Fruit fly (Drosophila melanogaster) whole organism, embryonic: ENCODE measurements around the gene CG18265.

Experiments
- Atf6 ChIP-seq: fragments of 200-800 bp; sonication (Bioruptor generic); IDR thresholded peaks from 2 replicates; pipeline ENCODE4 v1.3.6; 2022; ENCODE audit warnings: missing biosample characterization, missing genetic modification characterization
- CG10321 ChIP-seq: fragments of 200-800 bp; sonication (Bioruptor generic); IDR thresholded peaks from 2 replicates; pipeline ENCODE4 v1.3.6; 2022; ENCODE audit warnings: missing biosample characterization, missing genetic modification characterization
- CG13775 ChIP-seq: fragments of 200-800 bp; sonication (Bioruptor generic); optimal IDR thresholded peaks from 3 replicates; lab custom pipeline; 2017; ENCODE audit warnings: missing biosample characterization, mild to moderate bottlenecking, missing genetic modification characterization
- CG14965 ChIP-seq: fragments of 200-800 bp; sonication (Bioruptor generic); optimal IDR thresholded peaks from 2 replicates; lab custom pipeline; 2016; ENCODE audit warnings: missing biosample characterization, missing genetic modification characterization, borderline replicate concordance
- CG18262 ChIP-seq: fragments of 200-800 bp; optimal IDR thresholded peaks from 3 replicates; lab custom pipeline; 2019; ENCODE audit warnings: missing biosample characterization, mild to moderate bottlenecking, missing genetic modification characterization, moderate library complexity
- CG2120 ChIP-seq: fragments of 200-800 bp; sonication (Bioruptor generic); optimal IDR thresholded peaks from 3 replicates; lab custom pipeline; 2016; ENCODE audit warnings: missing biosample characterization, missing genetic modification characterization
- CG2202 ChIP-seq: fragments of 200-800 bp; sonication (Bioruptor generic); optimal IDR thresholded peaks from 2 replicates; lab custom pipeline; 2018; ENCODE audit warnings: missing biosample characterization, mild to moderate bottlenecking, missing genetic modification characterization
- CG31365 ChIP-seq: fragments of 200-800 bp; sonication (Bioruptor generic); optimal IDR thresholded peaks from 2 replicates; lab custom pipeline; 2018; ENCODE audit warnings: missing biosample characterization, mild to moderate bottlenecking, missing genetic modification characterization
- CG32767 ChIP-seq: fragments of 200-800 bp; sonication (Bioruptor generic); IDR thresholded peaks from 2 replicates; pipeline ENCODE4 v1.3.6; 2022; ENCODE audit warnings: missing biosample characterization, missing genetic modification characterization
- CG33213 ChIP-seq: fragments of 200-800 bp; sonication (Bioruptor generic); optimal IDR thresholded peaks from 3 replicates; lab custom pipeline; 2016; ENCODE audit warnings: missing biosample characterization, missing genetic modification characterization
- CG42726 ChIP-seq: fragments of 200-800 bp; sonication (Bioruptor generic); IDR thresholded peaks from 2 replicates; pipeline ENCODE4 v1.3.6; 2022; ENCODE audit warnings: missing biosample characterization, missing genetic modification characterization; ENCODE audit not compliant: partially characterized antibody
- CG4730 ChIP-seq: fragments of 200-800 bp; sonication (Bioruptor generic); IDR thresholded peaks from 2 replicates; pipeline ENCODE4 v1.3.6; 2022; ENCODE audit warnings: missing biosample characterization, missing genetic modification characterization
- CG5245 ChIP-seq: fragments of 200-800 bp; sonication (Bioruptor generic); optimal IDR thresholded peaks from 3 replicates; lab custom pipeline; 2016; ENCODE audit warnings: missing biosample characterization, missing genetic modification characterization
- CG5953 ChIP-seq: fragments of 200-800 bp; sonication (Bioruptor generic); IDR thresholded peaks from 2 replicates; pipeline ENCODE4 v1.3.6; 2022; ENCODE audit warnings: missing biosample characterization, missing genetic modification characterization
- CG7271 ChIP-seq: fragments of 200-800 bp; sonication (Bioruptor generic); optimal IDR thresholded peaks from 2 replicates; lab custom pipeline; 2018; ENCODE audit warnings: missing biosample characterization, mild to moderate bottlenecking, missing genetic modification characterization, moderate library complexity
- CG7786 ChIP-seq: fragments of 200-800 bp; sonication (Bioruptor generic); optimal IDR thresholded peaks from 2 replicates; lab custom pipeline; 2016; ENCODE audit warnings: missing biosample characterization, missing genetic modification characterization
- CG7987 ChIP-seq: fragments of 200-800 bp; sonication (Bioruptor generic); optimal IDR thresholded peaks from 2 replicates; lab custom pipeline; 2018; ENCODE audit warnings: missing biosample characterization, mild to moderate bottlenecking, missing genetic modification characterization, moderate library complexity
- CG8281 ChIP-seq: fragments of 200-800 bp; sonication (Bioruptor generic); optimal IDR thresholded peaks from 2 replicates; lab custom pipeline; 2018; ENCODE audit warnings: missing biosample characterization, mild to moderate bottlenecking, missing genetic modification characterization, moderate library complexity
- CHES-1-like ChIP-seq: fragments of 200-800 bp; sonication (Bioruptor generic); optimal IDR thresholded peaks from 2 replicates; lab custom pipeline; 2016; ENCODE audit warnings: missing biosample characterization, missing genetic modification characterization
- Camta ChIP-seq: fragments of 200-800 bp; sonication (Bioruptor generic); optimal IDR thresholded peaks from 2 replicates; lab custom pipeline; 2016; ENCODE audit warnings: missing biosample characterization, missing genetic modification characterization
- CrebB ChIP-seq: fragments of 200-800 bp; sonication (Bioruptor generic); optimal IDR thresholded peaks from 3 replicates; lab custom pipeline; 2018; ENCODE audit warnings: missing biosample characterization, mild to moderate bottlenecking, missing genetic modification characterization
- D19B ChIP-seq: fragments of 200-800 bp; sonication (Bioruptor generic); optimal IDR thresholded peaks from 2 replicates; lab custom pipeline; 2017; ENCODE audit warnings: missing biosample characterization, mild to moderate bottlenecking, missing genetic modification characterization
- Dip2 ChIP-seq: fragments of 200-800 bp; sonication (Bioruptor generic); IDR thresholded peaks from 2 replicates; pipeline ENCODE4 v1.3.6; 2022; ENCODE audit warnings: missing biosample characterization, missing genetic modification characterization
- Dp ChIP-seq: fragments of 200-800 bp; sonication (Bioruptor generic); optimal IDR thresholded peaks from 2 replicates; lab custom pipeline; 2018; ENCODE audit warnings: missing biosample characterization, mild to moderate bottlenecking, missing genetic modification characterization, moderate library complexity
- Dref ChIP-seq: fragments of 200-800 bp; sonication (Bioruptor generic); IDR thresholded peaks from 2 replicates; pipeline ENCODE4 v1.3.6; 2022; ENCODE audit warnings: missing biosample characterization, missing genetic modification characterization
- E2f2 ChIP-seq: fragments of 200-800 bp; sonication (Bioruptor generic); IDR thresholded peaks from 2 replicates; pipeline ENCODE4 v1.3.6; 2022; ENCODE audit warnings: missing biosample characterization, missing genetic modification characterization
- Hmr ChIP-seq: fragments of 200-800 bp; sonication (Bioruptor generic); optimal IDR thresholded peaks from 3 replicates; lab custom pipeline; 2017; ENCODE audit warnings: mild to moderate bottlenecking, missing biosample characterization, missing genetic modification reagents, missing genetic modification characterization
- Hr51 ChIP-seq, 2 experiments: fragments of 200-800 bp; sonication (Bioruptor generic); optimal IDR thresholded peaks; 2 replicates in 1 of 2; 3 replicates in 1 of 2; lab custom pipeline; 2016 to 2018; ENCODE audit warnings: missing biosample characterization in 2 of 2, missing genetic modification characterization in 2 of 2, mild to moderate bottlenecking in 1 of 2, moderate library complexity in 1 of 2
- Kr ChIP-seq: fragments of 200-800 bp; sonication (Bioruptor generic); optimal IDR thresholded peaks from 2 replicates; lab custom pipeline; 2017; ENCODE audit warnings: missing biosample characterization, mild to moderate bottlenecking, missing genetic modification characterization
- NFAT ChIP-seq: fragments of 200-800 bp; sonication (Bioruptor generic); IDR thresholded peaks from 2 replicates; pipeline ENCODE4 v1.3.6; 2022; ENCODE audit warnings: missing biosample characterization, missing genetic modification characterization
- Oli ChIP-seq: fragments of 200-800 bp; sonication (Bioruptor generic); optimal IDR thresholded peaks from 2 replicates; lab custom pipeline; 2018; ENCODE audit warnings: missing biosample characterization, mild to moderate bottlenecking, missing genetic modification characterization, moderate library complexity
- Sox102F ChIP-seq: fragments of 200-800 bp; sonication (Bioruptor generic); optimal IDR thresholded peaks from 2 replicates; lab custom pipeline; 2018; ENCODE audit warnings: missing biosample characterization, mild to moderate bottlenecking, missing genetic modification characterization, moderate library complexity
- Trl ChIP-seq, 3 experiments: fragments of >200 bp in 2 of 3; fragments of 200-800 bp in 1 of 3; sonication (Bioruptor generic) in 1 of 3; optimal IDR thresholded peaks; 2 replicates in 1 of 3; 3 replicates in 2 of 3; lab custom pipeline; 2016 to 2017; ENCODE audit warnings: missing biosample characterization in 1 of 3, missing genetic modification characterization in 1 of 3
- Vsx1 ChIP-seq: fragments of 200-800 bp; sonication (Bioruptor generic); optimal IDR thresholded peaks from 2 replicates; lab custom pipeline; 2017; ENCODE audit warnings: missing biosample characterization, mild to moderate bottlenecking, missing genetic modification characterization, missing genetic modification reagents
- ac ChIP-seq: fragments of 200-800 bp; sonication (Bioruptor generic); optimal IDR thresholded peaks from 3 replicates; lab custom pipeline; 2017; ENCODE audit warnings: missing biosample characterization, mild to moderate bottlenecking, missing genetic modification characterization
- cato ChIP-seq: fragments of 200-800 bp; sonication (Bioruptor generic); optimal IDR thresholded peaks from 2 replicates; lab custom pipeline; 2016; ENCODE audit warnings: missing biosample characterization, missing genetic modification characterization, borderline replicate concordance
- dan ChIP-seq: fragments of 200-800 bp; sonication (Bioruptor generic); IDR thresholded peaks from 2 replicates; pipeline ENCODE4 v1.3.6; 2022; ENCODE audit warnings: missing biosample characterization, missing genetic modification characterization
- danr ChIP-seq: fragments of 200-800 bp; sonication (Bioruptor generic); IDR thresholded peaks from 2 replicates; pipeline ENCODE4 v1.3.6; 2022; ENCODE audit warnings: missing biosample characterization, missing genetic modification characterization
- dimm ChIP-seq: fragments of 200-800 bp; sonication (Bioruptor generic); IDR thresholded peaks from 2 replicates; pipeline ENCODE4 v1.3.6; 2022; ENCODE audit warnings: missing biosample characterization, missing genetic modification characterization
- dm ChIP-seq: fragments of 200-800 bp; sonication (Bioruptor generic); optimal IDR thresholded peaks from 3 replicates; lab custom pipeline; 2016; ENCODE audit warnings: missing biosample characterization, missing genetic modification characterization
- grau ChIP-seq: fragments of 200-800 bp; optimal IDR thresholded peaks from 3 replicates; lab custom pipeline; 2019; ENCODE audit warnings: missing biosample characterization, mild to moderate bottlenecking, missing genetic modification characterization, moderate library complexity
- nerfin-2 ChIP-seq: fragments of 200-800 bp; sonication (Bioruptor generic); IDR thresholded peaks from 2 replicates; pipeline ENCODE4 v1.3.6; 2022; ENCODE audit warnings: missing biosample characterization, missing genetic modification characterization; ENCODE audit not compliant: partially characterized antibody
- pb ChIP-seq: fragments of 200-800 bp; sonication (Bioruptor generic); optimal IDR thresholded peaks from 3 replicates; lab custom pipeline; 2016; ENCODE audit warnings: missing biosample characterization, missing genetic modification characterization
- psq ChIP-seq: fragments of 200-800 bp; sonication (Bioruptor generic); optimal IDR thresholded peaks from 2 replicates; lab custom pipeline; 2017; ENCODE audit warnings: missing biosample characterization, missing genetic modification characterization
- repo ChIP-seq: fragments of 200-800 bp; sonication (Bioruptor generic); optimal IDR thresholded peaks from 2 replicates; lab custom pipeline; 2016; ENCODE audit warnings: missing biosample characterization, missing genetic modification characterization
- sens ChIP-seq: fragments of 200-800 bp; sonication (Bioruptor generic); peaks from one replicate; lab custom pipeline; 2016; ENCODE audit warnings: missing biosample characterization, missing genetic modification characterization
- slbo ChIP-seq: fragments of 200-800 bp; sonication (Bioruptor generic); IDR thresholded peaks from 2 replicates; pipeline ENCODE4 v1.3.6; 2022; ENCODE audit warnings: missing biosample characterization, missing genetic modification characterization
- so ChIP-seq: fragments of 200-800 bp; sonication (Bioruptor generic); IDR thresholded peaks from 3 replicates; pipeline ENCODE4 v1.3.6; 2022; ENCODE audit warnings: missing biosample characterization, missing genetic modification characterization
- sob ChIP-seq: fragments of 200-800 bp; sonication (Bioruptor generic); IDR thresholded peaks from 2 replicates; pipeline ENCODE4 v1.3.6; 2022; ENCODE audit warnings: missing biosample characterization, missing genetic modification characterization
- ttk ChIP-seq: fragments of 200-800 bp; sonication (Bioruptor generic); IDR thresholded peaks from 2 replicates; pipeline ENCODE4 v2.1.2; 2022; ENCODE audit warnings: missing biosample characterization, missing genetic modification characterization

The CG18265 gene

dm6 chr3L:17495266-17495961, 56.2 kb downstream of the CG18265 start (continued):
- TF ChIP-seq CG5953 = no peak
- TF ChIP-seq CG7271 (tag; lab: Kevin White, UChicago) = no peak
- TF ChIP-seq CG7786 (GFP tag; lab: Kevin White, UChicago) = no peak
- no peak for TF ChIP-seq Dp (GFP tag; lab: Kevin White, UChicago)
- TF ChIP-seq repo (GFP tag; lab: Kevin White, UChicago) = no peak
- no peak for TF ChIP-seq Dip2 (GFP tag; lab: Robert Waterston, UW)
- peak; percentile 22 for TF ChIP-seq CG2202 (tag; lab: Kevin White, UChicago)
- TF ChIP-seq dan (GFP tag; lab: Robert Waterston, UW) = no peak
- TF ChIP-seq ac (GFP tag; lab: Kevin White, UChicago) = no peak
- TF ChIP-seq CG31365 (tag; lab: Kevin White, UChicago) = no peak
- TF ChIP-seq D19B (GFP tag; lab: Kevin White, UChicago) = no peak
- TF ChIP-seq CG8281 (tag; lab: Kevin White, UChicago) = no peak
- TF ChIP-seq sob = no peak
- no peak for TF ChIP-seq so
- TF ChIP-seq grau (tag; lab: Kevin White, UChicago) = peak; percentile 37
- TF ChIP-seq Camta = peak; percentile 0
- TF ChIP-seq psq = no peak
- no peak for TF ChIP-seq slbo (GFP tag; lab: Robert Waterston, UW)
- no peak for TF ChIP-seq CHES-1-like
- no peak for TF ChIP-seq CG2120
- peak; percentile 23 for TF ChIP-seq CG5245 (GFP tag; lab: Kevin White, UChicago)
- no peak for TF ChIP-seq nerfin-2 (GFP tag; lab: Robert Waterston, UW)
- peak; percentile 44 for TF ChIP-seq Oli (tag; lab: Kevin White, UChicago)
- peak in 1 of 2 experiments; percentile 16 for TF ChIP-seq Hr51 (GFP tag; optimal IDR thresholded peaks at IDR 0.05; lab: Kevin White, UChicago)
- TF ChIP-seq danr (GFP tag; lab: Robert Waterston, UW) = 0 out of 2 replicates have a peak, but pooled peaks have one; percentile 15
- TF ChIP-seq ttk (GFP tag; lab: Robert Waterston, UW) = 0 out of 2 replicates have a peak, but pooled peaks have one; percentile 24
- TF ChIP-seq Dref (GFP tag; lab: Robert Waterston, UW) = no peak
- peak; percentile 13; the same call in 1 of the 2 replicates for TF ChIP-seq E2f2 (GFP tag; lab: Robert Waterston, UW)
- TF ChIP-seq CG10321 (GFP tag; lab: Robert Waterston, UW) = no peak
- peak; percentile 9 for TF ChIP-seq dm (GFP tag; lab: Kevin White, UChicago)
- TF ChIP-seq Hmr = no peak
- no peak for TF ChIP-seq CG13775 (GFP tag; lab: Kevin White, UChicago)
- no peak for TF ChIP-seq CG14965 (GFP tag; lab: Kevin White, UChicago)
- TF ChIP-seq cato (GFP tag; lab: Kevin White, UChicago) = no peak
- TF ChIP-seq CG32767 (GFP tag; lab: Robert Waterston, UW) = no peak
- TF ChIP-seq Vsx1 (GFP tag; lab: Kevin White, UChicago) = no peak
- TF ChIP-seq CG4730 = no peak
- peak; percentile 67 for TF ChIP-seq CG18262 (tag; lab: Kevin White, UChicago)
- no peak for TF ChIP-seq NFAT
- TF ChIP-seq Atf6 (GFP tag; lab: Robert Waterston, UW) = no peak
- TF ChIP-seq CrebB (tag; lab: Kevin White, UChicago) = no peak
- TF ChIP-seq Sox102F = peak; percentile 61
- no peak for TF ChIP-seq pb (GFP tag; lab: Kevin White, UChicago)
- TF ChIP-seq CG7987 = no peak
- no peak for TF ChIP-seq CG33213 (GFP tag; lab: Kevin White, UChicago)
- no peak for TF ChIP-seq Kr (GFP tag; lab: Kevin White, UChicago)
- TF ChIP-seq CG42726 (GFP tag; lab: Robert Waterston, UW) = no peak
- no peak for TF ChIP-seq dimm (GFP tag; lab: Robert Waterston, UW)
- peak; percentile 89 for TF ChIP-seq sens (GFP tag; lab: Kevin White, UChicago)
- TF ChIP-seq Trl (optimal IDR thresholded peaks at IDR 0.05; lab: Kevin White, UChicago) = no peak
- TF ChIP-seq Trl (GFP tag; optimal IDR thresholded peaks at IDR 0.05; lab: Kevin White, UChicago) = no peak
